Fruit fly (Drosophila melanogaster) whole organism, prepupa: ENCODE results near the gene Fbw5.

ENCODE experiments used
- Blimp-1 ChIP-seq: fragments of 200-800 bp; sonication (Bioruptor generic); optimal IDR thresholded peaks from 3 replicates; lab custom pipeline; 2017; ENCODE audit warnings: missing biosample characterization, missing genetic modification characterization, mild to moderate bottlenecking, moderate library complexity, missing genetic modification reagents
- CG10631 ChIP-seq: fragments of 200-800 bp; sonication (Bioruptor generic); optimal IDR thresholded peaks from 2 replicates; lab custom pipeline; 2016; ENCODE audit warnings: missing biosample characterization, missing genetic modification characterization
- CG10669 ChIP-seq: fragments of 200-800 bp; sonication (Bioruptor generic); optimal IDR thresholded peaks from 3 replicates; lab custom pipeline; 2018; ENCODE audit warnings: missing biosample characterization, mild to moderate bottlenecking, missing genetic modification characterization, moderate library complexity
- CG11902 ChIP-seq: fragments of 200-800 bp; sonication (Bioruptor generic); optimal IDR thresholded peaks from 3 replicates; lab custom pipeline; 2016; ENCODE audit warnings: missing biosample characterization, missing genetic modification characterization
- CG16779 ChIP-seq: fragments of 200-800 bp; sonication (Bioruptor generic); optimal IDR thresholded peaks from 3 replicates; lab custom pipeline; 2017; ENCODE audit warnings: missing biosample characterization, mild to moderate bottlenecking, missing genetic modification characterization
- CG3032 ChIP-seq: fragments of 200-800 bp; optimal IDR thresholded peaks from 2 replicates; lab custom pipeline; 2019; ENCODE audit warnings: missing biosample characterization, mild to moderate bottlenecking, missing genetic modification characterization, moderate library complexity
- CG31627 ChIP-seq: fragments of 200-800 bp; sonication (Bioruptor generic); optimal IDR thresholded peaks from 3 replicates; lab custom pipeline; 2016; ENCODE audit warnings: missing biosample characterization, missing genetic modification characterization
- CG3919 ChIP-seq: fragments of 200-800 bp; sonication (Bioruptor generic); optimal IDR thresholded peaks from 3 replicates; lab custom pipeline; 2016; ENCODE audit warnings: missing biosample characterization, missing genetic modification characterization
- CG4318 ChIP-seq: fragments of 200-800 bp; sonication (Bioruptor generic); optimal IDR thresholded peaks from 3 replicates; lab custom pipeline; 2017; ENCODE audit warnings: missing biosample characterization, mild to moderate bottlenecking, missing genetic modification characterization
- CG6163 ChIP-seq: fragments of 200-800 bp; sonication (Bioruptor generic); IDR thresholded peaks from 3 replicates; pipeline ENCODE4 v1.3.6; 2022; ENCODE audit warnings: missing biosample characterization, missing genetic modification characterization
- CG6276 ChIP-seq: fragments of 200-800 bp; sonication (Bioruptor generic); optimal IDR thresholded peaks from 2 replicates; lab custom pipeline; 2017; ENCODE audit warnings: missing biosample characterization, mild to moderate bottlenecking, missing genetic modification characterization
- CG6854 ChIP-seq: fragments of 200-800 bp; sonication (Bioruptor generic); optimal IDR thresholded peaks from 2 replicates; lab custom pipeline; 2017; ENCODE audit warnings: missing biosample characterization, mild to moderate bottlenecking, missing genetic modification characterization
- CG7368 ChIP-seq: fragments of 200-800 bp; sonication (Bioruptor generic); optimal IDR thresholded peaks from 3 replicates; lab custom pipeline; 2016; ENCODE audit warnings: missing biosample characterization, missing genetic modification characterization
- CG8319 ChIP-seq: fragments of 200-800 bp; sonication (Bioruptor generic); optimal IDR thresholded peaks from 3 replicates; lab custom pipeline; 2016; ENCODE audit warnings: missing biosample characterization, missing genetic modification characterization
- Eip78C ChIP-seq: fragments of 200-800 bp; sonication (Bioruptor generic); peaks from one replicate; lab custom pipeline; 2016; ENCODE audit warnings: missing biosample characterization, missing genetic modification characterization
- Hr39 ChIP-seq: fragments of 200-800 bp; sonication (Bioruptor generic); optimal IDR thresholded peaks from 2 replicates; lab custom pipeline; 2016; ENCODE audit warnings: missing biosample characterization, missing genetic modification characterization
- Met ChIP-seq: fragments of 200-800 bp; sonication (Bioruptor generic); optimal IDR thresholded peaks from 3 replicates; lab custom pipeline; 2016; ENCODE audit warnings: missing biosample characterization, missing genetic modification characterization
- Smox ChIP-seq: fragments of 200-800 bp; sonication (Bioruptor generic); optimal IDR thresholded peaks from 3 replicates; lab custom pipeline; 2016; ENCODE audit warnings: missing biosample characterization, missing genetic modification characterization
- Sox14 ChIP-seq: fragments of 200-800 bp; sonication (Bioruptor generic); optimal IDR thresholded peaks from 3 replicates; lab custom pipeline; 2016; ENCODE audit warnings: missing biosample characterization, missing genetic modification characterization
- cyc ChIP-seq: fragments of 200-800 bp; sonication (Bioruptor generic); optimal IDR thresholded peaks from 3 replicates; lab custom pipeline; 2016; ENCODE audit warnings: missing biosample characterization, missing genetic modification characterization
- dsx ChIP-seq: fragments of 200-800 bp; optimal IDR thresholded peaks from 3 replicates; lab custom pipeline; 2019; ENCODE audit warnings: missing biosample characterization, mild to moderate bottlenecking, missing genetic modification characterization, moderate library complexity; ENCODE audit not compliant: poor library complexity, severe bottlenecking
- esn ChIP-seq: fragments of 200-800 bp; sonication (Bioruptor generic); optimal IDR thresholded peaks from 2 replicates; lab custom pipeline; 2016; ENCODE audit warnings: missing biosample characterization, mild to moderate bottlenecking, missing genetic modification characterization, moderate library complexity
- fd85E ChIP-seq: fragments of 200-800 bp; sonication (Bioruptor generic); optimal IDR thresholded peaks from 3 replicates; lab custom pipeline; 2016; ENCODE audit warnings: missing biosample characterization, missing genetic modification characterization
- fkh ChIP-seq: fragments of 200-800 bp; sonication (Bioruptor generic); optimal IDR thresholded peaks from 3 replicates; lab custom pipeline; 2017; ENCODE audit warnings: missing biosample characterization, mild to moderate bottlenecking, missing genetic modification characterization, moderate library complexity
- spab ChIP-seq: fragments of 200-800 bp; sonication (Bioruptor generic); optimal IDR thresholded peaks from 2 replicates; lab custom pipeline; 2017; ENCODE audit warnings: missing biosample characterization, mild to moderate bottlenecking, missing genetic modification characterization, missing genetic modification reagents
- svp ChIP-seq: fragments of 200-800 bp; sonication (Bioruptor generic); peaks from one replicate; lab custom pipeline; 2016; ENCODE audit warnings: missing biosample characterization, missing genetic modification characterization
- topi ChIP-seq: fragments of 200-800 bp; sonication (Bioruptor generic); optimal IDR thresholded peaks from 3 replicates; lab custom pipeline; 2016; ENCODE audit warnings: missing biosample characterization, missing genetic modification characterization
- vri ChIP-seq: fragments of 200-800 bp; sonication (Bioruptor generic); optimal IDR thresholded peaks from 3 replicates; lab custom pipeline; 2016; ENCODE audit warnings: missing biosample characterization, mild to moderate bottlenecking, missing genetic modification characterization

The Fbw5 gene

dm6 chr2L:6086771-6087170 lies 21.0 kb upstream of the Fbw5 start:
- TF ChIP-seq CG6163 (GFP tag; lab: Robert Waterston, UW): no peak
- no peak for TF ChIP-seq CG4318 (GFP tag; lab: Kevin White, UChicago)
- peak; percentile 26 for TF ChIP-seq CG31627 (GFP tag; lab: Kevin White, UChicago)
- TF ChIP-seq vri: peak; percentile 42
- TF ChIP-seq esn (GFP tag; lab: Kevin White, UChicago): no peak
- peak; percentile 48 for TF ChIP-seq Hr39
- peak; percentile 35 for TF ChIP-seq Eip78C (GFP tag; lab: Kevin White, UChicago)
- TF ChIP-seq Blimp-1 (GFP tag; lab: Kevin White, UChicago): peak; percentile 65
- TF ChIP-seq Sox14 (GFP tag; lab: Kevin White, UChicago): no peak
- TF ChIP-seq Met (GFP tag; lab: Kevin White, UChicago): peak; percentile 66

- no peak for TF ChIP-seq Hr39
- peak; percentile 68 for TF ChIP-seq vri
- no peak for TF ChIP-seq CG7368 (GFP tag; lab: Kevin White, UChicago)
- no peak for TF ChIP-seq CG6276 (GFP tag; lab: Kevin White, UChicago)
- TF ChIP-seq CG11902 (GFP tag; lab: Kevin White, UChicago): no peak
- TF ChIP-seq svp (GFP tag; lab: Kevin White, UChicago): peak; percentile 69
- TF ChIP-seq fkh (GFP tag; lab: Kevin White, UChicago): peak; percentile 50
Measured at dm6 chr2L:6085733-6086317, 20.1 kb upstream of the Fbw5 start.

- TF ChIP-seq CG8319 (GFP tag; lab: Kevin White, UChicago) (no peak), CG3032 (tag; lab: Kevin White, UChicago) (no peak), spab (GFP tag; lab: Kevin White, UChicago) (no peak), dsx (GFP tag; lab: Kevin White, UChicago) (no peak), CG16779 (tag; lab: Kevin White, UChicago) (no peak), cyc (GFP tag; lab: Kevin White, UChicago) (no peak), CG10631 (GFP tag; lab: Kevin White, UChicago) (no peak), CG6276 (GFP tag; lab: Kevin White, UChicago) (no peak), Sox14 (GFP tag; lab: Kevin White, UChicago) (no peak), topi (GFP tag; lab: Kevin White, UChicago) (no peak), svp (GFP tag; lab: Kevin White, UChicago) (peak; percentile 68), vri (peak; percentile 6), CG6854 (GFP tag; lab: Kevin White, UChicago) (no peak)
- TF ChIP-seq, all 60 proteins: peak for 2
Measured at dm6 chr2L:6084694-6085093, 18.9 kb upstream of the Fbw5 start.

- TF ChIP-seq svp (GFP tag; lab: Kevin White, UChicago) (peak; percentile 35), CG10669 (GFP tag; lab: Kevin White, UChicago) (no peak), CG16779 (tag; lab: Kevin White, UChicago) (peak; percentile 39), vri (peak; percentile 82), spab (GFP tag; lab: Kevin White, UChicago) (no peak), Eip78C (GFP tag; lab: Kevin White, UChicago) (peak; percentile 59), fkh (GFP tag; lab: Kevin White, UChicago) (peak; percentile 94)
- TF ChIP-seq, all 60 proteins: peak for 5
Measured at dm6 chr2L:6082936-6083627, 17.3 kb upstream of the Fbw5 start.

- TF ChIP-seq svp (GFP tag; lab: Kevin White, UChicago): peak; percentile 68
- TF ChIP-seq Sox14 (GFP tag; lab: Kevin White, UChicago): peak; percentile 41
- no peak for TF ChIP-seq Smox (GFP tag; lab: Kevin White, UChicago)
- TF ChIP-seq Blimp-1 (GFP tag; lab: Kevin White, UChicago): peak; percentile 54
- peak; percentile 13 for TF ChIP-seq CG6854 (GFP tag; lab: Kevin White, UChicago)
- TF ChIP-seq CG10631 (GFP tag; lab: Kevin White, UChicago): no peak
- TF ChIP-seq cyc (GFP tag; lab: Kevin White, UChicago): no peak
- peak; percentile 71 for TF ChIP-seq Eip78C (GFP tag; lab: Kevin White, UChicago)
- no peak for TF ChIP-seq fd85E (GFP tag; lab: Kevin White, UChicago)
- no peak for TF ChIP-seq CG16779 (tag; lab: Kevin White, UChicago)
- TF ChIP-seq Met (GFP tag; lab: Kevin White, UChicago): peak; percentile 90
- TF ChIP-seq vri: peak; percentile 84
- no peak for TF ChIP-seq CG3919
- TF ChIP-seq dsx (GFP tag; lab: Kevin White, UChicago): no peak
Measured at dm6 chr2L:6082157-6082645, 16.4 kb upstream of the Fbw5 start, which contains the start of gene Kr-h1. TSS of gene Kr-h1 (plus strand) at chr2L:6082603.
